Fruit fly (Drosophila melanogaster) Kc167 (cell line): ENCODE results near the gene unc-4.

Experiments
- Myc ChIP-seq: fragments of >200 bp; optimal IDR thresholded peaks from 2 replicates; lab custom pipeline; 2017; ENCODE audit warnings: missing external identifiers
- Sin3A ChIP-seq: fragments of >200 bp; optimal IDR thresholded peaks from 2 replicates; lab custom pipeline; 2018; ENCODE audit warnings: missing external identifiers
- h ChIP-seq: fragments of >200 bp; optimal IDR thresholded peaks from 3 replicates; lab custom pipeline; 2018; ENCODE audit warnings: missing external identifiers
- insv ChIP-seq: fragments of >200 bp; optimal IDR thresholded peaks from 3 replicates; lab custom pipeline; 2018; ENCODE audit warnings: missing external identifiers
- psq ChIP-seq: fragments of >200 bp; optimal IDR thresholded peaks from 2 replicates; lab custom pipeline; 2017; ENCODE audit warnings: missing external identifiers
- ttk ChIP-seq: sonication (Bioruptor generic); optimal IDR thresholded peaks from 2 replicates; lab custom pipeline; 2017; ENCODE audit warnings: missing external identifiers

Gene unc-4

dm6 chrX:17819635-17820139, 51.3 kb downstream of the unc-4 start, which contains the start of gene CG12986:
Gene CG12986 (minus strand): TSS chrX:17819685.
- TF ChIP-seq psq (lab: Kevin White, UChicago) (no peak), Sin3A (lab: Kevin White, UChicago) (no peak), h (lab: Kevin White, UChicago) (no peak), ttk (lab: Kevin White, UChicago) (no peak), Myc (no peak), insv (lab: Kevin White, UChicago) (no peak)

- TF ChIP-seq insv (lab: Kevin White, UChicago) (no peak), Sin3A (lab: Kevin White, UChicago) (no peak), ttk (lab: Kevin White, UChicago) (no peak), psq (lab: Kevin White, UChicago) (no peak), h (lab: Kevin White, UChicago) (no peak), Myc (no peak)
These were observed 51.9 kb downstream of the unc-4 start for dm6 chrX:17820252-17820651.

- TF ChIP-seq Myc (no peak), ttk (lab: Kevin White, UChicago) (no peak), Sin3A (lab: Kevin White, UChicago) (no peak), insv (lab: Kevin White, UChicago) (no peak), h (lab: Kevin White, UChicago) (no peak), psq (lab: Kevin White, UChicago) (no peak)
These were observed 53.1 kb downstream of the unc-4 start for dm6 chrX:17821466-17821865.

- no peak for TF ChIP-seq Sin3A (lab: Kevin White, UChicago)
- TF ChIP-seq insv (lab: Kevin White, UChicago) = peak; percentile 100
- TF ChIP-seq Myc = no peak
These were observed 58.7 kb downstream of the unc-4 start, which contains the start of gene Socs16D for dm6 chrX:17826807-17827703. Gene Socs16D (minus strand): TSS chrX:17827564.
